Fruit fly (Drosophila melanogaster): Measurements from ENCODE around the gene CG12880.

CG12880 gene

DNA sequence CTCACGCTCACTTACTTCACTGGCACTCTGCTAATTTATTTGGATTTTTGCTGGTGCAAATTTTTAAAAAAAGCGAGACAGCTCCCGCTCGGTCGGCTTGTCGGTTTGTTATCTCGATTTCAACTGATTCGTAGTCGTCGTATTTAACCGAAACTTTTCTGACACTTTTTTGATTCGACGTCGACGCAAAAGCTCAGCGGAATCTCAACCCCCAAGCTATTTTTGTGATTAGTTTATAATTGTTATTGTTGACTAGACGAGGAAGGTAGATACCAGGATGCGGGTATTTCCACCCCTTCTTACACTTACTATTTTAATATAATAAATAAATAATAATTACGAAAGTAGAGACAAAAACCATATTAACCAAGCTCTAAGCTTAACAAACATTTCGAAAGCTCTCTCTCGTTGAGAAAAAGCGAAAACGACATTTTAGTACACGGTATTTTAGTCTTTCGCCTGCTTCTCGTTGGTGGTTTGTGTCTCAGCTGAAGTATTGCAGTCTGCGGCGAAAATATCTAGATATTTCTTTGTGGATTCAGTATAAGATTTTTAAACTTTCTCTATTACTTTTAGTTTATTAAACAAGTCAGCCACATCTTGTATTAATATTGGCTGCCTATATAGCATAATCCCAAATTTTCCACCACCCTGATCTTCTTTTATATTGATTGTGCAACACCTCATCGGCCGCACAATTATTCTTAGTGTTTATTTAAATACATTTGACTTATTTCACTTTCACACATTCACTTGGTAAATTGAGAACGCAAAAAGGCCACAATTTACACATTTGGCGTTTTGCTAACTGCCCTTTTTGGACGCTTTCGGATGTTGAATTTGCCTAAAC lies 28.9 kb upstream of the CG12880 start, which contains the start of gene tau:
TSS of gene tau (minus strand) at position 311 of the 850 bp plus-strand sequence.
- TF ChIP-seq Myc (optimal IDR thresholded peaks at IDR 0.05) (peak; percentile 23), Sp1 (GFP tag; optimal IDR thresholded peaks at IDR 0.05) (no peak), br (GFP tag; optimal IDR thresholded peaks at IDR 0.05) (no peak), lola (GFP tag; optimal IDR thresholded peaks at IDR 0.05) (no peak), Rel (GFP tag; optimal IDR thresholded peaks at IDR 0.05) (no peak), Rel (tag; optimal IDR thresholded peaks at IDR 0.05) (no peak), ey (GFP tag; optimal IDR thresholded peaks at IDR 0.05) (no peak), dmrt93B (GFP tag; optimal IDR thresholded peaks at IDR 0.05) (no peak), sv (GFP tag; optimal IDR thresholded peaks at IDR 0.05) (no peak), woc (GFP tag; optimal IDR thresholded peaks at IDR 0.05) (no peak)

DNA sequence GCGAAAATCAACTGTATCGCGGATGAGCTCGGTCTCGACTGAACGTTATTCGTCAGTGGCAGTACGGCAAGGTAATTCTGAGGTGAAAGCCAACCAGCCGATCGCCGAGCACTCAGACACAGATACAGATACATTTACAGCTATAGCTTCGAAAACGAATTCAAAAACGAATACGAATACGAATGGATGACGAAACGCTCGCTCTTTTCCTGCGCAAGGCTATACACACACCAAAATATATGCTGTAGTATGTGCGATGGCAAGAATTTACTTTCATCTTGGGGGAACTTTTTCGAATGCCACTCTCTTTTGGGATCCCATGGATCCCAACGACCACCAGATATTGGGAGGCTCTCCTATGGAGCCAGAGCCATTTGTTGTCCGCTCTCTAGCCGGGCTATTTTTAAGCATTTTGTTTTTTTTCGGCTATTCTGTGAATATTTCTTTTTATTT lies 25.6 kb upstream of the CG12880 start, which contains the start of gene Mlc1:
TSS of gene Mlc1 (minus strand) at position 51 of the 453 bp plus-strand sequence.
- TF ChIP-seq tai (GFP tag; optimal IDR thresholded peaks at IDR 0.05) = no peak

DNA sequence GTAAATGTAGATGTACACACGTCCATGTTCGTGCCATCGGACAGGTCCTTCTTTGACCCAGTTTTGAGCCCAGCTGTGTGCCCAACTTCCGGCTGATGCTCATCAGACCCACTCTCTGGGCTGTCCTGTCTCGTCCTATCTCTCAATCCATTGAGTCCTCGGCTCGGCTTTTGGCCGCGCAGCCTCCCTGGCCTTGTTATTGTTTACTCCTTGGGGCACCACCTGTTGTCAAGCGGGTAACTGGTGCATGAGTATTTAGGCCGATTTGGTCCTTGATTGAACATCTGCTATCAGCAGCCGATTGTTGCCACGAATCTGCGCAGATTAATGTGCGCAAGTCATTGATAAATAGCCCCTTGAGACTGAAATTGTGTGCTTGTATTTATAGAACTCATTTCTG lies 24.4 kb upstream of the CG12880 start:
- TF ChIP-seq Dfd (GFP tag; optimal IDR thresholded peaks at IDR 0.05) (no peak), Abd-B (GFP tag; optimal IDR thresholded peaks at IDR 0.05) (no peak), Dif (GFP tag; optimal IDR thresholded peaks at IDR 0.05; ENCODE audit: partially characterized antibody) (no peak), lola (GFP tag; optimal IDR thresholded peaks at IDR 0.05) (no peak), dsf (GFP tag; optimal IDR thresholded peaks at IDR 0.05; ENCODE audit: borderline replicate concordance) (no peak), jim (GFP tag; optimal IDR thresholded peaks at IDR 0.05) (no peak), CG9705 (GFP tag; optimal IDR thresholded peaks at IDR 0.05) (no peak), tai (GFP tag; optimal IDR thresholded peaks at IDR 0.05) (no peak), Mio (GFP tag; optimal IDR thresholded peaks at IDR 0.05) (no peak), Rel (GFP tag; optimal IDR thresholded peaks at IDR 0.05) (no peak), Rel (tag; optimal IDR thresholded peaks at IDR 0.05) (no peak), sage (GFP tag; optimal IDR thresholded peaks at IDR 0.05) (no peak), sv (GFP tag; optimal IDR thresholded peaks at IDR 0.05) (no peak), CG32264 (GFP tag; optimal IDR thresholded peaks at IDR 0.05) (no peak), OdsH (GFP tag; optimal IDR thresholded peaks at IDR 0.05) (no peak), Myc (optimal IDR thresholded peaks at IDR 0.05) (no peak), Hnf4 (GFP tag; optimal IDR thresholded peaks at IDR 0.05) (no peak), h (GFP tag; optimal IDR thresholded peaks at IDR 0.05) (no peak), Hr78 (GFP tag; optimal IDR thresholded peaks at IDR 0.05) (no peak), foxo (GFP tag; optimal IDR thresholded peaks at IDR 0.05) (no peak)

DNA sequence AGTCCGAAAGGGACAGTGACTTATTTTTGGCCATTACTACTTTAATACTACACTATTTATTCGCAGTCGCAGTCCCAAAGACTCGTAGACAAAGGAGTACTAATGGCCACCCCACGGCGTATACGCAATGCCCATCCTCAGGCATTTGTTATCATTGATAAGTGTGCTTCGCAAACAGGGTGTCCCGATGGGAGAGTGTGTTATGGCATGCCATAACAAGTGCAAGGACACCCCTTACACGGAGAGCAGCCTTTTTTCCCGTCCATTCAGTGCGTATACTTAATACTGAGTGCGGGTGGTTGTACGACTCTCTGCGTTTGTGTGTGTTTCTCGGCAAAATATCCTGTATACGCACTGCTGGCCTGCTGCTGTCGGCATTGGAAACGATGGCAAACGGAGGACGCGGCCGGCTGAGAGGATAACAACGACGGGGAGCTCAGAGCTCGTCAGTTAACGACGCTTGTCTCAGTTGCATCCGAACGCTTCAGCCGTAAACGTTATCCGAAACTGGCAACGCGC lies 23.7 kb upstream of the CG12880 start, which contains the start of gene unc80:
TSS of gene unc80 (plus strand) at position 469 of the 519 bp plus-strand sequence.
- TF ChIP-seq psq (GFP tag; optimal IDR thresholded peaks at IDR 0.05) (no peak), Hr78 (GFP tag; optimal IDR thresholded peaks at IDR 0.05) (no peak), dsf (GFP tag; optimal IDR thresholded peaks at IDR 0.05; ENCODE audit: borderline replicate concordance) (no peak)

DNA sequence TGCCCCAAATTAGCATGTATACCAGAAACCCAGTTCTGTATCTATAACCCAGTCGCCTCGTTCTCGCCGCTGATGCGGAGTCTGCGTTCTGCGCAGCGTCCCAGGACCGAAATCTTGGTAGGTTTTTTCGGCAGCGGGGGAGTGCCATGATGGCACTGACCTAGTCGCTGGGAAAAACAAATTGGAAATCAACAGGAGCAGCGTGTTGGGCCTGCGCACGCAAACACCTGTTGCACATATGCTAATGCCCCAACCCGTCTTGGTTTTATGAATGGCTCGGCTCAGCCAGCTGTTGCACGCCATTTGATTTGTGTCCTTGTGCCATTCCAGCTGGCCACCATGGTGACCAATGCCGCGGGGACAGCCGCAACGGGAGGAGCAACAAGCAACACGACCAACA lies 22.9 kb upstream of the CG12880 start:
- no peak for TF ChIP-seq GATAd (GFP tag; optimal IDR thresholded peaks at IDR 0.05)
- no peak for TF ChIP-seq foxo (GFP tag; optimal IDR thresholded peaks at IDR 0.05)
- no peak for TF ChIP-seq dmrt93B (GFP tag; optimal IDR thresholded peaks at IDR 0.05)
- no peak for TF ChIP-seq h (GFP tag; optimal IDR thresholded peaks at IDR 0.05)
- TF ChIP-seq psq (GFP tag; optimal IDR thresholded peaks at IDR 0.05) = no peak
- no peak for TF ChIP-seq HLH106 (tag; optimal IDR thresholded peaks at IDR 0.05)
- TF ChIP-seq Hnf4 (GFP tag; optimal IDR thresholded peaks at IDR 0.05) = no peak
- TF ChIP-seq ey (GFP tag; optimal IDR thresholded peaks at IDR 0.05) = no peak
- TF ChIP-seq jim (GFP tag; optimal IDR thresholded peaks at IDR 0.05) = no peak
- no peak for TF ChIP-seq Mio (GFP tag; optimal IDR thresholded peaks at IDR 0.05)
- TF ChIP-seq Abd-B (GFP tag; optimal IDR thresholded peaks at IDR 0.05) = no peak
- no peak for TF ChIP-seq lola (GFP tag; optimal IDR thresholded peaks at IDR 0.05)
- no peak for TF ChIP-seq woc (GFP tag; optimal IDR thresholded peaks at IDR 0.05)
- no peak for TF ChIP-seq Hr83 (GFP tag; optimal IDR thresholded peaks at IDR 0.05; ENCODE audit: poor library complexity, severe bottlenecking)
- no peak for TF ChIP-seq br (GFP tag; optimal IDR thresholded peaks at IDR 0.05)
- no peak for TF ChIP-seq Myc (optimal IDR thresholded peaks at IDR 0.05)
- TF ChIP-seq CG32264 (GFP tag; optimal IDR thresholded peaks at IDR 0.05) = no peak
- TF ChIP-seq CG9705 (GFP tag; optimal IDR thresholded peaks at IDR 0.05) = no peak
- TF ChIP-seq rgr (GFP tag; optimal IDR thresholded peaks at IDR 0.05) = no peak
- TF ChIP-seq OdsH (GFP tag; optimal IDR thresholded peaks at IDR 0.05) = no peak
